Worm (Caenorhabditis elegans): Measurements from ENCODE around the gene cyp-35C1.
A peak's percentile ranks its signal among the peaks of the same experiment; 100 is the strongest.

Gene cyp-35C1

ce11 chrV:13909400-13909799, 11.1 kb upstream of the cyp-35C1 start, which contains the start of gene C06B3.7 (continued):
- TF ChIP-seq nhr-111 (GFP tag; optimal IDR thresholded peaks at IDR 0.05) = no peak
- TF ChIP-seq nhr-237 (tag; optimal IDR thresholded peaks at IDR 0.05) = no peak
- TF ChIP-seq arid-1 (GFP tag; conservative IDR thresholded peaks at IDR 0.05) = no peak
- peak; percentile 78 for TF ChIP-seq nhr-10 (tag; optimal IDR thresholded peaks at IDR 0.05)
- TF ChIP-seq egl-27 (tag; optimal IDR thresholded peaks at IDR 0.05) = no peak
- no peak for TF ChIP-seq dmd-9 (GFP tag; IDR thresholded peaks at IDR 0.05)
- TF ChIP-seq nhr-11 (tag; optimal IDR thresholded peaks at IDR 0.05) = peak; percentile 98
- no peak for TF ChIP-seq ceh-32 (tag; optimal IDR thresholded peaks at IDR 0.05; ENCODE audit: poor library complexity)
- no peak for TF ChIP-seq vab-7 (GFP tag; IDR thresholded peaks at IDR 0.05)
- peak; percentile 67 for TF ChIP-seq T20F7.1 (GFP tag; optimal IDR thresholded peaks at IDR 0.05)
- no peak for TF ChIP-seq aly-2 (tag; optimal IDR thresholded peaks at IDR 0.05)
- no peak for TF ChIP-seq F37D6.2 (tag; optimal IDR thresholded peaks at IDR 0.05)
- TF ChIP-seq nhr-76 (tag; optimal IDR thresholded peaks at IDR 0.05) = no peak
- TF ChIP-seq tra-1 (GFP tag; IDR thresholded peaks at IDR 0.05) = peak; percentile 62; the same call in 1 of the 2 replicates
- no peak for TF ChIP-seq madf-5 (GFP tag; IDR thresholded peaks at IDR 0.05)
- no peak for TF ChIP-seq unc-130 (GFP tag; optimal IDR thresholded peaks at IDR 0.05)
- no peak for TF ChIP-seq Y75B8A.6 (GFP tag; IDR thresholded peaks at IDR 0.05)
- TF ChIP-seq ceh-82 (tag; optimal IDR thresholded peaks at IDR 0.05) = no peak
- TF ChIP-seq zfp-2 (tag; optimal IDR thresholded peaks at IDR 0.05) = no peak
- 0 out of 2 replicates have a peak, but pooled peaks have one; percentile 10 for TF ChIP-seq saeg-2 (GFP tag; IDR thresholded peaks at IDR 0.05)
- no peak for TF ChIP-seq attf-4 (tag; optimal IDR thresholded peaks at IDR 0.05)
- peak; percentile 51 to 83 for TF ChIP-seq daf-16 (GFP tag; optimal IDR thresholded peaks at IDR 0.05)
- TF ChIP-seq daf-16 (tag; optimal IDR thresholded peaks at IDR 0.05) = peak; percentile 99
- no peak for TF ChIP-seq lin-29 (GFP tag; IDR thresholded peaks at IDR 0.05)
- peak; percentile 62 for TF ChIP-seq lin-13 (GFP tag; optimal IDR thresholded peaks at IDR 0.05)
- peak; percentile 96 for TF ChIP-seq nhr-77 (tag; optimal IDR thresholded peaks at IDR 0.05)
- peak; percentile 81 for TF ChIP-seq ama-1 (optimal IDR thresholded peaks at IDR 0.05)
- peak; percentile 73 for TF ChIP-seq fos-1 (tag; optimal IDR thresholded peaks at IDR 0.05)
- TF ChIP-seq daf-19 (GFP tag; conservative IDR thresholded peaks at IDR 0.05) = no peak
- TF ChIP-seq F49E8.2 (tag; optimal IDR thresholded peaks at IDR 0.05; ENCODE audit: borderline replicate concordance) = no peak
- no peak for TF ChIP-seq daf-8 (GFP tag; IDR thresholded peaks at IDR 0.05)
- no peak for TF ChIP-seq Y48G9A.11 (GFP tag; IDR thresholded peaks at IDR 0.05)
- no peak for TF ChIP-seq F10B5.3 (tag; optimal IDR thresholded peaks at IDR 0.05)
- TF ChIP-seq R02D3.7 (tag; optimal IDR thresholded peaks at IDR 0.05) = no peak
- no peak for TF ChIP-seq spr-3 (GFP tag; optimal IDR thresholded peaks at IDR 0.05)
- peak; percentile 90 for TF ChIP-seq mep-1 (tag; optimal IDR thresholded peaks at IDR 0.05)
- no peak for TF ChIP-seq ZK546.5 (tag; optimal IDR thresholded peaks at IDR 0.05)
- TF ChIP-seq jun-1 (tag; optimal IDR thresholded peaks at IDR 0.05) = no peak
- no peak for TF ChIP-seq Y5F2A.4 (GFP tag; optimal IDR thresholded peaks at IDR 0.05)
- no peak for TF ChIP-seq ceh-28 (tag; optimal IDR thresholded peaks at IDR 0.05)
- no peak for TF ChIP-seq duxl-1 (tag; optimal IDR thresholded peaks at IDR 0.05; ENCODE audit: poor library complexity)
- no peak for TF ChIP-seq zip-11 (GFP tag; IDR thresholded peaks at IDR 0.05)
- TF ChIP-seq lin-39 (tag; optimal IDR thresholded peaks at IDR 0.05) = no peak
- TF ChIP-seq egl-43 (GFP tag; IDR thresholded peaks at IDR 0.05) = no peak
- TF ChIP-seq hif-1 (tag; optimal IDR thresholded peaks at IDR 0.05) = peak in 1 of 2 experiments; percentile 71
- no peak for TF ChIP-seq ctbp-1 (GFP tag; IDR thresholded peaks at IDR 0.05)
- peak; percentile 99 for TF ChIP-seq aha-1 (tag)
- no peak for TF ChIP-seq snpc-1.2 (GFP tag; IDR thresholded peaks at IDR 0.05)
- no peak for TF ChIP-seq hmg-1.1 (GFP tag; IDR thresholded peaks at IDR 0.05)
- peak; percentile 75 for TF ChIP-seq nhr-48 (tag; optimal IDR thresholded peaks at IDR 0.05)
- no peak for TF ChIP-seq lin-15B (tag; optimal IDR thresholded peaks at IDR 0.05)
- TF ChIP-seq unc-62 (GFP tag; optimal IDR thresholded peaks at IDR 0.05 in 1 of 2) = peak in 1 of 2 experiments; percentile 98
- TF ChIP-seq unc-62 (tag; optimal IDR thresholded peaks at IDR 0.05) = no peak
- peak; percentile 95 for TF ChIP-seq dmd-6 (GFP tag; IDR thresholded peaks at IDR 0.05)

All from whole organism, L4 larva.